Fruit fly (Drosophila melanogaster): ENCODE data around the gene CG32591.

The CG32591 gene

DNA sequence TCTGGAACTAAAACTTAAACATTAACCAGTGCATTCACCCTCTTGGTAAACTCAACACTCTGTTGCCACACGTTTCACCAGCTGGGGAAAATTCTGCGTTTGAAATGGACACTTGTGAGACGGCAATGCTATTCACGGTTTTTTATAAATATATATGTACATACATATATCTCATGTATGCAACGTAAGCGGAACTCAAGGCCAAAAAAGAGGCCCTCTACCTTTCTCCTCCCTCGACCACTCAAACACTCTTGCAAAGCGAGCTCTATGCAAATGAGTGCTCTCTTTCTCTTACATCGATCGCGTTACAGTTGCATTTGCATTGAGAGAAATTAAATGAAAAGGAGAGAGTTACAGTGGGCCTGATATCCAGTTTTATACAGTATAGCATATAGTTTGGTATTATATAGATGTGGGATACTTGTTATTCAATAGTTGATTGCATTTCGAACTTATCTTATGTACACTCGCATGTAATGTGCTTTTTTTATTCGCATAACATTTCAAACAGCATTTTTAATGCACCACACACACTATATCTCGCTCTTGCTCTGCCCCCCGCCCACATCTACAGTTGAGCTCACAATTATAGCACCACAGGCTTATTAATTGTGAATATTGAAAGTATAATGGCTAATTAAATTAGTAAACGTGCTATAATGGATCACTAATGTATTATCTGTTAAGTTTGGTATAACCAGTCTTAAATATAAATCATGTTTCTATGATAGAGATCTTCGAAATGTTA, 23.5 kb upstream of the CG32591 start (continued):
- TF ChIP-seq CG8290 (GFP tag; optimal IDR thresholded peaks at IDR 0.05) (no peak), CG8290 (tag; optimal IDR thresholded peaks at IDR 0.05) (peak in 1 of 2 experiments; percentile 41), Deaf1 (tag; optimal IDR thresholded peaks at IDR 0.05) (no peak), CG9727 (GFP tag; optimal IDR thresholded peaks at IDR 0.05) (peak; percentile 52), CG12942 (GFP tag; optimal IDR thresholded peaks at IDR 0.05) (peak; percentile 17), CG7786 (GFP tag; optimal IDR thresholded peaks at IDR 0.05) (no peak), pita (GFP tag; optimal IDR thresholded peaks at IDR 0.05) (no peak), NC2α (GFP tag; optimal IDR thresholded peaks at IDR 0.05) (no peak), gem (tag; optimal IDR thresholded peaks at IDR 0.05) (peak; percentile 71), vvl (GFP tag; IDR thresholded peaks at IDR 0.05) (peak; percentile 85; the same call in 1 of the 2 replicates), CG8924 (tag; optimal IDR thresholded peaks at IDR 0.05) (peak; percentile 38), scrt (GFP tag; optimal IDR thresholded peaks at IDR 0.05) (no peak), Xbp1 (GFP tag; optimal IDR thresholded peaks at IDR 0.05) (peak; percentile 35), Dad (GFP tag; optimal IDR thresholded peaks at IDR 0.05) (no peak), so (GFP tag; IDR thresholded peaks at IDR 0.05) (peak; percentile 43; the same call in 1 of the 3 replicates), croc (GFP tag; conservative IDR thresholded peaks at IDR 0.05) (peak; percentile 43; the same call in 1 of the 3 replicates), CG15479 (GFP tag; optimal IDR thresholded peaks at IDR 0.05) (peak; percentile 16), Sox102F (GFP tag; optimal IDR thresholded peaks at IDR 0.05) (peak; percentile 74), CHES-1-like (GFP tag; optimal IDR thresholded peaks at IDR 0.05) (no peak), lov (optimal IDR thresholded peaks at IDR 0.05) (no peak), lov (GFP tag; IDR thresholded peaks at IDR 0.05) (peak; percentile 45; the same call in 1 of the 3 replicates), pan (optimal IDR thresholded peaks at IDR 0.05) (no peak), pan (GFP tag; optimal IDR thresholded peaks at IDR 0.05 in 1 of 2, IDR thresholded peaks at IDR 0.05 in 1 of 2) (peak in 1 of 2 experiments; percentile 35), unpg (GFP tag; optimal IDR thresholded peaks at IDR 0.05) (peak; percentile 41), CG2712 (tag; optimal IDR thresholded peaks at IDR 0.05) (peak; percentile 64), CG2120 (GFP tag; optimal IDR thresholded peaks at IDR 0.05) (no peak), Elba2 (GFP tag; optimal IDR thresholded peaks at IDR 0.05) (no peak), zen (tag; optimal IDR thresholded peaks at IDR 0.05) (no peak), CG4707 (GFP tag; optimal IDR thresholded peaks at IDR 0.05) (peak; percentile 96), Lpt (GFP tag; optimal IDR thresholded peaks at IDR 0.05) (no peak), al (GFP tag; IDR thresholded peaks at IDR 0.05) (no peak), lmd (GFP tag; IDR thresholded peaks at IDR 0.05) (peak; percentile 57), Jarid2 (GFP tag; optimal IDR thresholded peaks at IDR 0.05) (no peak), Tbp (GFP tag; optimal IDR thresholded peaks at IDR 0.05) (no peak), CG12659 (GFP tag; optimal IDR thresholded peaks at IDR 0.05) (peak; percentile 39), Xrp1 (GFP tag; IDR thresholded peaks at IDR 0.05) (peak; percentile 73), E2f1 (GFP tag; IDR thresholded peaks at IDR 0.05) (peak; percentile 33; the same call in 1 of the 2 replicates), onecut (GFP tag; IDR thresholded peaks at IDR 0.05) (peak; percentile 12; the same call in 1 of the 2 replicates), shn (GFP tag; optimal IDR thresholded peaks at IDR 0.05) (peak; percentile 18), Bgb (GFP tag; IDR thresholded peaks at IDR 0.05; ENCODE audit: partially characterized antibody) (no peak), Opbp (GFP tag; IDR thresholded peaks at IDR 0.05; ENCODE audit: partially characterized antibody) (no peak), CG18476 (GFP tag; optimal IDR thresholded peaks at IDR 0.05) (no peak), PHDP (tag; optimal IDR thresholded peaks at IDR 0.05) (peak; percentile 27), D (optimal IDR thresholded peaks at IDR 0.05) (no peak), D (GFP tag; optimal IDR thresholded peaks at IDR 0.05) (no peak), CrebB (tag; optimal IDR thresholded peaks at IDR 0.05) (no peak), CG11398 (GFP tag; optimal IDR thresholded peaks at IDR 0.05) (peak; percentile 9), GATAe (GFP tag; conservative IDR thresholded peaks at IDR 0.05) (no peak), fd3F (GFP tag; optimal IDR thresholded peaks at IDR 0.05) (no peak), CG10431 (GFP tag; optimal IDR thresholded peaks at IDR 0.05) (peak; percentile 54), CG8765 (GFP tag; IDR thresholded peaks at IDR 0.05) (no peak)
